Fruit fly (Drosophila melanogaster) whole organism, embryonic: Measurements from ENCODE around the gene Nazo.

Source experiments
- Ada2b ChIP-seq: fragments of 200-800 bp; sonication (Bioruptor generic); IDR thresholded peaks from 2 replicates; pipeline ENCODE4 v1.3.6; 2022; ENCODE audit warnings: missing biosample characterization, missing genetic modification characterization
- CG10209 ChIP-seq: fragments of 200-800 bp; sonication (Bioruptor generic); optimal IDR thresholded peaks from 3 replicates; lab custom pipeline; 2017; ENCODE audit warnings: missing biosample characterization, mild to moderate bottlenecking, missing genetic modification characterization, missing genetic modification reagents
- CG10366 ChIP-seq: fragments of 200-800 bp; sonication (Bioruptor generic); IDR thresholded peaks from 2 replicates; pipeline ENCODE4 v1.3.6; 2022; ENCODE audit warnings: missing biosample characterization, missing genetic modification characterization
- CG11093 ChIP-seq: fragments of 200-800 bp; sonication (Bioruptor generic); IDR thresholded peaks from 3 replicates; pipeline ENCODE4 v1.3.6; 2022; ENCODE audit warnings: missing biosample characterization, missing genetic modification characterization
- CG13123 ChIP-seq: fragments of 200-800 bp; sonication (Bioruptor generic); optimal IDR thresholded peaks from 2 replicates; lab custom pipeline; 2016; ENCODE audit warnings: missing biosample characterization, missing genetic modification characterization
- CG13424 ChIP-seq: fragments of 200-800 bp; sonication (Bioruptor generic); optimal IDR thresholded peaks from 2 replicates; lab custom pipeline; 2019; ENCODE audit warnings: missing biosample characterization, mild to moderate bottlenecking, missing genetic modification characterization, moderate library complexity
- CG14014 ChIP-seq: fragments of 200-800 bp; sonication (Bioruptor generic); IDR thresholded peaks from 2 replicates; pipeline ENCODE4 v1.3.6; 2022; ENCODE audit warnings: missing biosample characterization, missing genetic modification characterization
- CG14860 ChIP-seq: fragments of 200-800 bp; sonication (Bioruptor generic); IDR thresholded peaks from 3 replicates; pipeline ENCODE4 v1.3.6; 2022; ENCODE audit warnings: missing biosample characterization, missing genetic modification characterization; ENCODE audit not compliant: partially characterized antibody
- CG16813 ChIP-seq: fragments of 200-800 bp; sonication (Bioruptor generic); IDR thresholded peaks from 3 replicates; pipeline ENCODE4 v1.3.6; 2022; ENCODE audit warnings: missing biosample characterization, missing genetic modification characterization; ENCODE audit not compliant: partially characterized antibody
- CG17359 ChIP-seq: fragments of 200-800 bp; sonication (Bioruptor generic); optimal IDR thresholded peaks from 3 replicates; lab custom pipeline; 2018; ENCODE audit warnings: missing biosample characterization, mild to moderate bottlenecking, missing genetic modification characterization, moderate library complexity
- CG2199 ChIP-seq: fragments of 200-800 bp; sonication (Bioruptor generic); IDR thresholded peaks from 3 replicates; pipeline ENCODE4 v1.3.6; 2022; ENCODE audit warnings: missing biosample characterization, missing genetic modification characterization
- CG30020 ChIP-seq: fragments of 200-800 bp; optimal IDR thresholded peaks from 2 replicates; lab custom pipeline; 2019; ENCODE audit warnings: missing biosample characterization, mild to moderate bottlenecking, missing genetic modification characterization, moderate library complexity
- CG34224 ChIP-seq: fragments of 200-800 bp; sonication (Bioruptor generic); IDR thresholded peaks from 3 replicates; pipeline ENCODE4 v1.3.6; 2022; ENCODE audit warnings: missing biosample characterization, missing genetic modification characterization; ENCODE audit not compliant: partially characterized antibody
- CG4360 ChIP-seq: fragments of 200-800 bp; sonication (Bioruptor generic); IDR thresholded peaks from 2 replicates; pipeline ENCODE4 v1.3.6; 2022; ENCODE audit warnings: missing biosample characterization, missing genetic modification characterization
- CG5953 ChIP-seq: fragments of 200-800 bp; sonication (Bioruptor generic); IDR thresholded peaks from 2 replicates; pipeline ENCODE4 v1.3.6; 2022; ENCODE audit warnings: missing biosample characterization, missing genetic modification characterization
- CG6791 ChIP-seq: fragments of 200-800 bp; sonication (Bioruptor generic); IDR thresholded peaks from 3 replicates; pipeline ENCODE4 v1.3.6; 2022; ENCODE audit warnings: missing biosample characterization, missing genetic modification characterization; ENCODE audit not compliant: partially characterized antibody
- CG7987 ChIP-seq: fragments of 200-800 bp; sonication (Bioruptor generic); optimal IDR thresholded peaks from 2 replicates; lab custom pipeline; 2018; ENCODE audit warnings: missing biosample characterization, mild to moderate bottlenecking, missing genetic modification characterization, moderate library complexity
- CG8765 ChIP-seq: fragments of 200-800 bp; sonication (Bioruptor generic); IDR thresholded peaks from 2 replicates; pipeline ENCODE4 v1.3.6; 2022; ENCODE audit warnings: missing biosample characterization, missing genetic modification characterization
- CG9932 ChIP-seq: fragments of 200-800 bp; sonication (Bioruptor generic); IDR thresholded peaks from 2 replicates; pipeline ENCODE4 v1.3.6; 2022; ENCODE audit warnings: missing biosample characterization, missing genetic modification characterization
- D19A ChIP-seq: fragments of 200-800 bp; optimal IDR thresholded peaks from 3 replicates; lab custom pipeline; 2019; ENCODE audit warnings: missing biosample characterization, mild to moderate bottlenecking, missing genetic modification characterization, moderate library complexity
- H15 ChIP-seq: fragments of 200-800 bp; sonication (Bioruptor generic); IDR thresholded peaks from 3 replicates; pipeline ENCODE4 v1.3.6; 2022; ENCODE audit warnings: missing biosample characterization, missing genetic modification characterization
- HLHmδ ChIP-seq: fragments of 200-800 bp; sonication (Bioruptor generic); optimal IDR thresholded peaks from 2 replicates; lab custom pipeline; 2018; ENCODE audit warnings: missing biosample characterization, mild to moderate bottlenecking, missing genetic modification characterization, moderate library complexity
- Hr3 ChIP-seq: fragments of 200-800 bp; sonication (Bioruptor generic); optimal IDR thresholded peaks from 3 replicates; lab custom pipeline; 2016; ENCODE audit warnings: missing biosample characterization, missing genetic modification characterization
- Hr39 ChIP-seq: fragments of >200 bp; optimal IDR thresholded peaks from 2 replicates; lab custom pipeline; 2017
- Myb ChIP-seq: fragments of 200-800 bp; sonication (Bioruptor generic); optimal IDR thresholded peaks from 2 replicates; lab custom pipeline; 2016; ENCODE audit warnings: missing biosample characterization, missing genetic modification characterization
- NfI ChIP-seq: fragments of 200-800 bp; sonication (Bioruptor generic); optimal IDR thresholded peaks from 3 replicates; lab custom pipeline; 2018; ENCODE audit warnings: missing biosample characterization, mild to moderate bottlenecking, missing genetic modification characterization, moderate library complexity
- Pdp1 ChIP-seq, 2 experiments: fragments of 200-800 bp; sonication (Bioruptor generic); optimal IDR thresholded peaks; 3 replicates each; lab custom pipeline; 2016; ENCODE audit warnings: missing biosample characterization in 2 of 2, missing genetic modification characterization in 2 of 2, mild to moderate bottlenecking in 1 of 2, moderate library complexity in 1 of 2
- Ptx1 ChIP-seq: fragments of 200-800 bp; sonication (Bioruptor generic); IDR thresholded peaks from 2 replicates; pipeline ENCODE4 v1.3.6; 2022; ENCODE audit warnings: missing biosample characterization, missing genetic modification characterization
- Rfx ChIP-seq: fragments of 200-800 bp; sonication (Bioruptor generic); IDR thresholded peaks from 2 replicates; pipeline ENCODE4 v1.3.6; 2022; ENCODE audit warnings: missing biosample characterization, missing genetic modification characterization
- Scr ChIP-seq: fragments of 200-800 bp; sonication (Bioruptor generic); IDR thresholded peaks from 2 replicates; pipeline ENCODE4 v1.3.6; 2022; ENCODE audit warnings: missing biosample characterization, missing genetic modification characterization; ENCODE audit not compliant: partially characterized antibody
- Sox100B ChIP-seq: fragments of 200-800 bp; sonication (Bioruptor generic); optimal IDR thresholded peaks from 3 replicates; lab custom pipeline; 2018; ENCODE audit warnings: missing biosample characterization, mild to moderate bottlenecking, missing genetic modification characterization
- Usf ChIP-seq: fragments of 200-800 bp; sonication (Bioruptor generic); optimal IDR thresholded peaks from 2 replicates; lab custom pipeline; 2017; ENCODE audit warnings: missing genotype, missing biosample characterization, missing genetic modification characterization
- Xrp1 ChIP-seq: fragments of 200-800 bp; sonication (Bioruptor generic); IDR thresholded peaks from 2 replicates; pipeline ENCODE4 v1.3.6; 2022; ENCODE audit warnings: missing biosample characterization, missing genetic modification characterization
- amos ChIP-seq: fragments of 200-800 bp; sonication (Bioruptor generic); IDR thresholded peaks from 2 replicates; pipeline ENCODE4 v1.3.6; 2022; ENCODE audit warnings: missing biosample characterization, missing genetic modification characterization; ENCODE audit not compliant: partially characterized antibody
- aop ChIP-seq: fragments of 200-800 bp; sonication (Bioruptor generic); IDR thresholded peaks from 2 replicates; pipeline ENCODE4 v1.3.6; 2022; ENCODE audit warnings: missing biosample characterization, missing genetic modification characterization
- ash1 ChIP-seq: fragments of 200-800 bp; sonication (Bioruptor generic); optimal IDR thresholded peaks from 2 replicates; lab custom pipeline; 2018; ENCODE audit warnings: missing biosample characterization, mild to moderate bottlenecking, missing genetic modification characterization
- az2 ChIP-seq: fragments of 200-800 bp; sonication (Bioruptor generic); optimal IDR thresholded peaks from 3 replicates; lab custom pipeline; 2016; ENCODE audit warnings: missing biosample characterization, missing genetic modification characterization
- bcd ChIP-seq: fragments of 200-800 bp; sonication (Bioruptor generic); optimal IDR thresholded peaks from 2 replicates; lab custom pipeline; 2017; ENCODE audit warnings: missing biosample characterization, mild to moderate bottlenecking, missing genetic modification characterization
- ci ChIP-seq: fragments of 200-800 bp; sonication (Bioruptor generic); IDR thresholded peaks from 3 replicates; pipeline ENCODE4 v1.3.6; 2022; ENCODE audit warnings: missing biosample characterization, missing genetic modification characterization
- da ChIP-seq: fragments of 200-800 bp; sonication (Bioruptor generic); optimal IDR thresholded peaks from 2 replicates; lab custom pipeline; 2016; ENCODE audit warnings: missing biosample characterization, missing genetic modification characterization
- dan ChIP-seq: fragments of 200-800 bp; sonication (Bioruptor generic); IDR thresholded peaks from 2 replicates; pipeline ENCODE4 v1.3.6; 2022; ENCODE audit warnings: missing biosample characterization, missing genetic modification characterization
- dm ChIP-seq: fragments of 200-800 bp; sonication (Bioruptor generic); optimal IDR thresholded peaks from 3 replicates; lab custom pipeline; 2016; ENCODE audit warnings: missing biosample characterization, missing genetic modification characterization
- gce ChIP-seq: fragments of 200-800 bp; sonication (Bioruptor generic); IDR thresholded peaks from 3 replicates; pipeline ENCODE4 v1.3.6; 2022; ENCODE audit warnings: missing biosample characterization, missing genetic modification characterization
- gt ChIP-seq: fragments of 200-800 bp; sonication (Bioruptor generic); IDR thresholded peaks from 2 replicates; pipeline ENCODE4 v1.3.6; 2022; ENCODE audit warnings: missing biosample characterization, missing genetic modification characterization
- lola ChIP-seq, 3 experiments: fragments of >200 bp in 2 of 3; fragments of 200-800 bp in 1 of 3; sonication (Bioruptor generic) in 1 of 3; optimal IDR thresholded peaks; 2 replicates each; lab custom pipeline; 2017 to 2019; ENCODE audit warnings: missing biosample characterization in 3 of 3, missing genetic modification characterization in 3 of 3, mild to moderate bottlenecking in 1 of 3, moderate library complexity in 1 of 3
- onecut ChIP-seq: fragments of 200-800 bp; sonication (Bioruptor generic); IDR thresholded peaks from 2 replicates; pipeline ENCODE4 v1.3.6; 2022; ENCODE audit warnings: missing biosample characterization, missing genetic modification characterization
- peb ChIP-seq: fragments of 200-800 bp; sonication (Bioruptor generic); IDR thresholded peaks from 2 replicates; pipeline ENCODE4 v1.3.6; 2022; ENCODE audit warnings: missing biosample characterization, missing genetic modification characterization
- phol ChIP-seq: fragments of 200-800 bp; sonication (Bioruptor generic); optimal IDR thresholded peaks from 3 replicates; lab custom pipeline; 2018; ENCODE audit warnings: missing biosample characterization, mild to moderate bottlenecking, missing genetic modification characterization, moderate library complexity
- rib ChIP-seq: fragments of 200-800 bp; sonication (Bioruptor generic); IDR thresholded peaks from 2 replicates; pipeline ENCODE4 v1.3.6; 2022; ENCODE audit warnings: missing biosample characterization, missing genetic modification characterization
- sens-2 ChIP-seq: fragments of 200-800 bp; sonication (Bioruptor generic); IDR thresholded peaks from 2 replicates; pipeline ENCODE4 v1.3.6; 2022; ENCODE audit warnings: missing biosample characterization, missing genetic modification characterization
- sob ChIP-seq: fragments of 200-800 bp; sonication (Bioruptor generic); IDR thresholded peaks from 2 replicates; pipeline ENCODE4 v1.3.6; 2022; ENCODE audit warnings: missing biosample characterization, missing genetic modification characterization

Gene Nazo

dm6 chr3R:8288790-8289189 lies 1.1 kb downstream of the Nazo start (continued):
- TF ChIP-seq Rfx (GFP tag; lab: Robert Waterston, UW) (no peak), CG8765 (GFP tag; lab: Robert Waterston, UW) (no peak), CG5953 (no peak), lola (GFP tag; optimal IDR thresholded peaks at IDR 0.05; lab: Kevin White, UChicago) (no peak), NfI (no peak), bcd (GFP tag; lab: Kevin White, UChicago) (no peak), CG10366 (GFP tag; lab: Robert Waterston, UW) (no peak; the same call in 1 of the 2 replicates), CG2199 (GFP tag; lab: Robert Waterston, UW) (0 out of 3 replicates have a peak, but pooled peaks have one; percentile 38), Hr3 (no peak), onecut (GFP tag; lab: Robert Waterston, UW) (no peak), dan (GFP tag; lab: Robert Waterston, UW) (no peak), ci (peak; percentile 30; the same call in 1 of the 3 replicates), phol (tag; lab: Kevin White, UChicago) (no peak), Xrp1 (0 out of 2 replicates have a peak, but pooled peaks have one; percentile 13), H15 (GFP tag; lab: Robert Waterston, UW) (no peak), Usf (no peak), CG30020 (tag; lab: Kevin White, UChicago) (no peak), CG7987 (GFP tag; lab: Kevin White, UChicago) (no peak), gt (GFP tag; lab: Robert Waterston, UW) (no peak), Sox100B (GFP tag; lab: Kevin White, UChicago) (no peak), Pdp1 (GFP tag; optimal IDR thresholded peaks at IDR 0.05; lab: Kevin White, UChicago) (no peak), CG14860 (GFP tag; lab: Robert Waterston, UW) (no peak), CG10209 (GFP tag; lab: Kevin White, UChicago) (no peak), Ptx1 (GFP tag; lab: Robert Waterston, UW) (0 out of 2 replicates have a peak, but pooled peaks have one; percentile 14), amos (GFP tag; lab: Robert Waterston, UW) (peak; percentile 31; the same call in 1 of the 2 replicates), aop (GFP tag; lab: Robert Waterston, UW) (no peak), rib (no peak), HLHmδ (GFP tag; lab: Kevin White, UChicago) (no peak), gce (GFP tag; lab: Robert Waterston, UW) (no peak), CG34224 (GFP tag; lab: Robert Waterston, UW) (no peak), CG6791 (GFP tag; lab: Robert Waterston, UW) (no peak), Ada2b (no peak), peb (GFP tag; lab: Robert Waterston, UW) (no peak), Myb (no peak), CG13424 (tag; lab: Kevin White, UChicago) (no peak), CG16813 (GFP tag; lab: Robert Waterston, UW) (no peak), dm (GFP tag; lab: Kevin White, UChicago) (no peak), sens-2 (GFP tag; lab: Robert Waterston, UW) (no peak), ash1 (GFP tag; lab: Kevin White, UChicago) (no peak), az2 (no peak), CG4360 (GFP tag; lab: Robert Waterston, UW) (no peak), Hr39 (lab: Kevin White, UChicago) (no peak), D19A (tag; lab: Kevin White, UChicago) (no peak), CG17359 (no peak), CG11093 (no peak), CG13123 (GFP tag; lab: Kevin White, UChicago) (no peak), CG14014 (GFP tag; lab: Robert Waterston, UW) (no peak), da (GFP tag; lab: Kevin White, UChicago) (no peak), sob (GFP tag; lab: Robert Waterston, UW) (no peak), CG9932 (GFP tag; lab: Robert Waterston, UW) (no peak), Scr (GFP tag; lab: Robert Waterston, UW) (no peak)
